Worm (Caenorhabditis elegans) whole organism, L2 larva: ENCODE results near the gene Y37D8A.19.

Experiments
- C34F6.9 ChIP-seq: fragments of 150-350 bp; optimal IDR thresholded peaks from 2 replicates; lab custom pipeline; 2014; ENCODE audit warnings: missing biosample characterization, missing genetic modification characterization
- F13H6.1 ChIP-seq: sonication (generic microtip); optimal IDR thresholded peaks from 2 replicates; lab custom pipeline; 2016; ENCODE audit warnings: missing genetic modification characterization, missing compliant biosample characterization
- R02D3.7 ChIP-seq: fragments of 150-350 bp; optimal IDR thresholded peaks from 2 replicates; lab custom pipeline; 2014; ENCODE audit warnings: missing biosample characterization, missing genetic modification characterization
- Y55F3AM.14 ChIP-seq: fragments of 200-800 bp; sonication (Bioruptor generic); optimal IDR thresholded peaks from 2 replicates; lab custom pipeline; 2018; ENCODE audit warnings: mild to moderate bottlenecking, missing genetic modification characterization, missing compliant biosample characterization
- ZK546.5 ChIP-seq: sonication (generic microtip); optimal IDR thresholded peaks from 2 replicates; lab custom pipeline; 2017; ENCODE audit warnings: missing biosample characterization, missing genetic modification characterization
- alr-1 ChIP-seq: fragments of 150-350 bp; optimal IDR thresholded peaks from 2 replicates; lab custom pipeline; 2014; ENCODE audit warnings: missing biosample characterization, missing genetic modification characterization
- aly-2 ChIP-seq: fragments of 150-350 bp; optimal IDR thresholded peaks from 2 replicates; lab custom pipeline; 2014; ENCODE audit warnings: missing biosample characterization, missing genetic modification characterization
- ama-1 ChIP-seq: fragments of 150-350 bp; optimal IDR thresholded peaks from 2 replicates; lab custom pipeline; 2018; ENCODE audit warnings: inconsistent platforms
- blmp-1 ChIP-seq: sonication (generic microtip); optimal IDR thresholded peaks from 2 replicates; lab custom pipeline; 2017; ENCODE audit warnings: missing genetic modification characterization, mild to moderate bottlenecking, missing compliant biosample characterization, antibody characterized with exemption, moderate library complexity; ENCODE audit not compliant: insufficient read depth
- ceh-16 ChIP-seq: fragments of 150-350 bp; optimal IDR thresholded peaks from 2 replicates; lab custom pipeline; 2014; ENCODE audit warnings: missing biosample characterization, missing genetic modification characterization
- ceh-82 ChIP-seq: fragments of 150-350 bp; optimal IDR thresholded peaks from 2 replicates; lab custom pipeline; 2014; ENCODE audit warnings: missing biosample characterization, missing genetic modification characterization
- crh-2 ChIP-seq: sonication (generic microtip); optimal IDR thresholded peaks from 2 replicates; lab custom pipeline; 2017; ENCODE audit warnings: missing biosample characterization, missing genetic modification characterization
- dmd-4 ChIP-seq: sonication (generic microtip); optimal IDR thresholded peaks from 2 replicates; lab custom pipeline; 2017; ENCODE audit warnings: missing biosample characterization, missing genetic modification characterization
- egl-27 ChIP-seq: sonication (generic microtip); optimal IDR thresholded peaks from 3 replicates; lab custom pipeline; 2017; ENCODE audit warnings: missing biosample characterization, missing genetic modification reagents, missing genetic modification characterization
- elt-1 ChIP-seq: fragments of 150-350 bp; optimal IDR thresholded peaks from 2 replicates; lab custom pipeline; 2014; ENCODE audit warnings: missing biosample characterization, missing genetic modification characterization
- elt-3 ChIP-seq: sonication (generic microtip); optimal IDR thresholded peaks from 2 replicates; lab custom pipeline; 2017; ENCODE audit warnings: missing biosample characterization, missing genetic modification characterization
- fos-1 ChIP-seq: fragments of 150-350 bp; optimal IDR thresholded peaks from 2 replicates; lab custom pipeline; 2014; ENCODE audit warnings: missing biosample characterization, missing genetic modification characterization
- gmeb-1 ChIP-seq: fragments of 150-350 bp; optimal IDR thresholded peaks from 2 replicates; lab custom pipeline; 2014; ENCODE audit warnings: missing biosample characterization, missing genetic modification characterization
- lin-11 ChIP-seq: fragments of 150-350 bp; sonication (generic microtip); optimal IDR thresholded peaks from 2 replicates; lab custom pipeline; 2014; ENCODE audit warnings: missing biosample characterization, missing genetic modification characterization, inconsistent platforms, mixed read lengths
- lin-13 ChIP-seq: fragments of 150-350 bp; optimal IDR thresholded peaks from 2 replicates; lab custom pipeline; 2014; ENCODE audit warnings: missing biosample characterization, missing genetic modification reagents, missing genetic modification characterization
- lin-39 ChIP-seq: fragments of 150-350 bp; optimal IDR thresholded peaks from 2 replicates; lab custom pipeline; 2014; ENCODE audit warnings: missing biosample characterization, missing genetic modification reagents, missing genetic modification characterization
- lsy-2 ChIP-seq, 2 experiments: fragments of 150-350 bp in 1 of 2; sonication (generic microtip) in 1 of 2; optimal IDR thresholded peaks; 2 replicates each; lab custom pipeline; 2014 to 2017; ENCODE audit warnings: missing biosample characterization in 2 of 2, missing genetic modification characterization in 2 of 2
- mab-5 ChIP-seq: fragments of 150-350 bp; optimal IDR thresholded peaks from 2 replicates; lab custom pipeline; 2014; ENCODE audit warnings: missing biosample characterization, missing genetic modification characterization
- mbf-1 ChIP-seq: sonication (generic microtip); optimal IDR thresholded peaks from 2 replicates; lab custom pipeline; 2017; ENCODE audit warnings: missing biosample characterization, missing genetic modification characterization
- mdl-1 ChIP-seq, 2 experiments: fragments of 150-350 bp in 1 of 2; sonication (generic microtip) in 1 of 2; optimal IDR thresholded peaks; 2 replicates each; lab custom pipeline; 2017; ENCODE audit warnings: missing biosample characterization in 2 of 2, missing genetic modification characterization in 2 of 2
- nhr-10 ChIP-seq: sonication (generic microtip); optimal IDR thresholded peaks from 2 replicates; lab custom pipeline; 2017; ENCODE audit warnings: missing biosample characterization, missing genetic modification characterization
- nhr-11 ChIP-seq: fragments of 150-350 bp; optimal IDR thresholded peaks from 2 replicates; lab custom pipeline; 2014; ENCODE audit warnings: missing biosample characterization, missing genetic modification characterization
- nhr-12 ChIP-seq: fragments of 150-350 bp; optimal IDR thresholded peaks from 2 replicates; lab custom pipeline; 2014; ENCODE audit warnings: missing biosample characterization, missing genetic modification characterization
- nhr-129 ChIP-seq: fragments of 150-350 bp; optimal IDR thresholded peaks from 2 replicates; lab custom pipeline; 2014; ENCODE audit warnings: missing biosample characterization, missing genetic modification characterization
- nhr-21 ChIP-seq: fragments of 150-350 bp; optimal IDR thresholded peaks from 2 replicates; lab custom pipeline; 2014; ENCODE audit warnings: missing biosample characterization, missing genetic modification characterization
- nhr-23 ChIP-seq: fragments of 150-350 bp; optimal IDR thresholded peaks from 2 replicates; lab custom pipeline; 2014; ENCODE audit warnings: missing biosample characterization, missing genetic modification reagents, missing genetic modification characterization
- nhr-237 ChIP-seq: fragments of 150-350 bp; optimal IDR thresholded peaks from 2 replicates; lab custom pipeline; 2014; ENCODE audit warnings: missing biosample characterization, missing genetic modification characterization
- nhr-25 ChIP-seq: fragments of 150-350 bp; sonication (generic microtip); optimal IDR thresholded peaks from 3 replicates; lab custom pipeline; 2014; ENCODE audit warnings: missing biosample characterization, missing genetic modification characterization
- nhr-6 ChIP-seq: fragments of 150-350 bp; optimal IDR thresholded peaks from 2 replicates; lab custom pipeline; 2014; ENCODE audit warnings: missing biosample characterization, missing genetic modification characterization
- nhr-77 ChIP-seq: fragments of 150-350 bp; optimal IDR thresholded peaks from 2 replicates; lab custom pipeline; 2014; ENCODE audit warnings: missing biosample characterization, missing genetic modification characterization
- peb-1 ChIP-seq: fragments of 150-350 bp; optimal IDR thresholded peaks from 2 replicates; lab custom pipeline; 2014; ENCODE audit warnings: missing biosample characterization, missing genetic modification characterization
- sem-4 ChIP-seq: fragments of 150-350 bp; optimal IDR thresholded peaks from 2 replicates; lab custom pipeline; 2014; ENCODE audit warnings: missing biosample characterization, missing genetic modification reagents, missing genetic modification characterization
- skn-1 ChIP-seq: sonication (generic microtip); optimal IDR thresholded peaks from 2 replicates; lab custom pipeline; 2017; ENCODE audit warnings: missing biosample characterization, missing genetic modification characterization
- sma-3 ChIP-seq: sonication (generic microtip); optimal IDR thresholded peaks from 2 replicates; lab custom pipeline; 2016; ENCODE audit warnings: missing genetic modification reagents, missing genetic modification characterization, missing compliant biosample characterization
- sma-9 ChIP-seq, 2 experiments: fragments of 150-350 bp in 1 of 2; sonication (generic microtip) in 1 of 2; optimal IDR thresholded peaks; 2 replicates each; lab custom pipeline; 2014 to 2016; ENCODE audit warnings: missing genetic modification characterization in 2 of 2, mild to moderate bottlenecking in 1 of 2, missing biosample characterization in 1 of 2, missing compliant biosample characterization in 1 of 2, missing genetic modification reagents in 1 of 2, moderate library complexity in 1 of 2
- snpc-4 ChIP-seq: fragments of 150-350 bp; optimal IDR thresholded peaks from 2 replicates; lab custom pipeline; 2014; ENCODE audit warnings: missing biosample characterization, missing genetic modification characterization
- unc-39 ChIP-seq: fragments of 150-350 bp; optimal IDR thresholded peaks from 2 replicates; lab custom pipeline; 2014; ENCODE audit warnings: missing biosample characterization, missing genetic modification characterization
- unc-55 ChIP-seq: fragments of 150-350 bp; sonication (generic microtip); optimal IDR thresholded peaks from 3 replicates; lab custom pipeline; 2014; ENCODE audit warnings: missing biosample characterization, missing genetic modification reagents, missing genetic modification characterization
- unc-62 ChIP-seq: fragments of 150-350 bp; optimal IDR thresholded peaks from 2 replicates; lab custom pipeline; 2014; ENCODE audit warnings: missing biosample characterization, missing genetic modification reagents, missing genetic modification characterization
- zag-1 ChIP-seq: fragments of 150-350 bp; optimal IDR thresholded peaks from 2 replicates; lab custom pipeline; 2014; ENCODE audit warnings: missing biosample characterization, missing genetic modification characterization
- ztf-1 ChIP-seq: fragments of 200-800 bp; sonication (Bioruptor generic); conservative IDR thresholded peaks from 2 replicates; pipeline ENCODE4 v1.3.6; 2022; ENCODE audit warnings: missing genetic modification characterization, missing compliant biosample characterization
- ztf-11 ChIP-seq: sonication (generic microtip); optimal IDR thresholded peaks from 2 replicates; lab custom pipeline; 2017; ENCODE audit warnings: missing biosample characterization, missing genetic modification characterization
- ztf-4 ChIP-seq: fragments of 150-350 bp; optimal IDR thresholded peaks from 2 replicates; lab custom pipeline; 2014; ENCODE audit warnings: missing biosample characterization, missing genetic modification characterization

Gene Y37D8A.19

DNA sequence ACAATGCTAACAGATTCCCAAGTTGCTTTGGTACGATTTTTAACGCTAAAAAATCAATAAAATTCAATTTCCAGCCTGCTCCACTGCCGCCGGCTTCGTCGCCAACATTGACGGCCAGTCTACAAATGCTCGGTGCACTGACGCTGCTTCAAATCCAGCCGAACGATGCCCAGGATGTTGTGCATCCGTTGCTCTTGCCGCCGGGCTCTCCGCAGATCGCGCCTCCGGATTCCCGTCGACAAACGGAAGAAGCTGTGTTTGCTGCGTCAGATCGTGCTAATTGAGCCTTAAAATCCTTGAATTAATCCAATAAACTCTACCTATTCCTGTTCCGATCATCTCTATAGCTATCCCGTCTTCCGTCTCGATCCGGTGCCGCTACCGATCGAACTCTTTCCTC, 1.4 kb downstream of the Y37D8A.19 start:
- TF ChIP-seq lin-13 (GFP tag; lab: Kevin White, UChicago): no peak
- no peak for TF ChIP-seq F13H6.1
- TF ChIP-seq nhr-11 (tag; lab: Kevin White, UChicago): no peak
- TF ChIP-seq nhr-12 (tag; lab: Kevin White, UChicago): no peak
- TF ChIP-seq elt-1 (tag; lab: Kevin White, UChicago): no peak

DNA sequence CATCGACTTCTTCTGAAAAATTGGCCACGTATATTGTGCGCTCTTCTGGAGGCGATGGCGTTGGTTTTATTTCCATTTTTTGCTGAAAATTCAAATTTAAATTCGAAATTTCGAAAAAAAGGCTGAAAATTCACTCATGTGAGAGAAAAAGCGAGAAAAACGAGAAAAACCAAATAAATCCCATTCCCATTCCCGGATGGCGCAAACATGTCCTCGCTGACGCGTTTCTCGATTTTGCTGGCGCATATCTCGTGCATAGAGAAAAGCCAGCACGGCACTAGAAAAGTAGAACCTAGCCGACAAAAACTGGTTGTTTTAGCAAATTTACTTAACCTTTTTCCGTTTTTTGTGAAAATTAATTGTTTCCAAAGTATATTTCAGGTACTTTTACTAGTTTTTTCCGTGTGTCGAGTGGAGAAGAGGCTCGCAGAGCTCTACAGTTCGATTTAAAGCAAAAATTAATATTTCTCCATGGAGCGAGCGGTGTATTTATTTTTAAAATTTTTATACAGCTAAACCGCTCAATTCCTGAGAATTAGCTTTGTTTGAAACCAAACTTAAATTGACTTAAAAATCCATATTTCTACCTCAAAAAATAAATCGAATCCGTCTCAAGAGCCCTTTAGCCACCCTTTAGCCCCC, 2.2 kb downstream of the Y37D8A.19 start, which contains the start of gene rbm-7:
TSS of gene rbm-7 (minus strand) at position 82 of the 642 bp plus-strand sequence.
- TF ChIP-seq nhr-6 (tag; lab: Kevin White, UChicago) (no peak), nhr-237 (no peak), C34F6.9 (peak; percentile 84), ztf-1 (no peak), ceh-16 (tag; lab: Kevin White, UChicago) (no peak), nhr-10 (tag; lab: Kevin White, UChicago) (no peak), ceh-82 (tag; lab: Kevin White, UChicago) (no peak), aly-2 (tag; lab: Kevin White, UChicago) (no peak), dmd-4 (no peak), ztf-11 (tag; lab: Kevin White, UChicago) (no peak), alr-1 (tag; lab: Kevin White, UChicago) (no peak), blmp-1 (tag; lab: Kevin White, UChicago) (no peak), ztf-4 (tag; lab: Kevin White, UChicago) (no peak), mab-5 (tag; lab: Kevin White, UChicago) (peak; percentile 44), unc-55 (GFP tag; lab: Kevin White, UChicago) (peak; percentile 78), nhr-12 (tag; lab: Kevin White, UChicago) (no peak), nhr-11 (tag; lab: Kevin White, UChicago) (no peak), ama-1 (lab: Kevin White, UChicago) (peak; percentile 37), lin-11 (tag; lab: Kevin White, UChicago) (peak; percentile 67), unc-62 (GFP tag; lab: Kevin White, UChicago) (no peak), crh-2 (tag; lab: Kevin White, UChicago) (peak; percentile 70), nhr-129 (tag; lab: Kevin White, UChicago) (peak; percentile 63), peb-1 (tag; lab: Kevin White, UChicago) (no peak), R02D3.7 (tag; lab: Kevin White, UChicago) (peak; percentile 30), snpc-4 (tag; lab: Kevin White, UChicago) (no peak), egl-27 (tag; lab: Kevin White, UChicago) (peak; percentile 40), lin-13 (GFP tag; lab: Kevin White, UChicago) (peak; percentile 58), nhr-25 (tag; lab: Kevin White, UChicago) (peak; percentile 49), zag-1 (tag; lab: Kevin White, UChicago) (no peak), gmeb-1 (peak; percentile 81), fos-1 (tag; lab: Kevin White, UChicago) (peak; percentile 37), nhr-23 (no peak), ZK546.5 (tag; lab: Kevin White, UChicago) (no peak), elt-3 (tag; lab: Kevin White, UChicago) (no peak), lin-39 (tag; lab: Kevin White, UChicago) (no peak), nhr-77 (tag; lab: Kevin White, UChicago) (no peak), sma-9 (GFP tag; optimal IDR thresholded peaks at IDR 0.05; lab: Kevin White, UChicago) (no peak), sma-9 (tag; optimal IDR thresholded peaks at IDR 0.05; lab: Kevin White, UChicago) (no peak), Y55F3AM.14 (no peak), mbf-1 (no peak), sem-4 (tag; lab: Kevin White, UChicago) (peak; percentile 59), nhr-21 (tag; lab: Kevin White, UChicago) (peak; percentile 37), F13H6.1 (peak; percentile 75), sma-3 (GFP tag; lab: Kevin White, UChicago) (peak; percentile 36), unc-39 (no peak), mdl-1 (tag; optimal IDR thresholded peaks at IDR 0.05; lab: Kevin White, UChicago) (no peak), lsy-2 (tag; optimal IDR thresholded peaks at IDR 0.05; lab: Kevin White, UChicago) (peak; percentile 85 to 88), elt-1 (tag; lab: Kevin White, UChicago) (no peak), skn-1 (tag; lab: Kevin White, UChicago) (no peak)
